Fruit fly (Drosophila melanogaster) whole organism, embryonic: Measurements from ENCODE around the gene Cpr78Cb.
A peak's percentile ranks its signal among the peaks of the same experiment; 100 is the strongest.

ENCODE experiments used
- ATbp ChIP-seq: fragments of 200-800 bp; sonication (Bioruptor generic); optimal IDR thresholded peaks from 2 replicates; lab custom pipeline; 2017; ENCODE audit warnings: missing biosample characterization, mild to moderate bottlenecking, missing genetic modification characterization, missing genetic modification reagents
- Atf-2 ChIP-seq: fragments of 200-800 bp; sonication (Bioruptor generic); optimal IDR thresholded peaks from 2 replicates; lab custom pipeline; 2016; ENCODE audit warnings: missing biosample characterization, missing genetic modification characterization
- Atf3 ChIP-seq: fragments of 200-800 bp; sonication (Bioruptor generic); optimal IDR thresholded peaks from 3 replicates; lab custom pipeline; 2016; ENCODE audit warnings: missing biosample characterization, missing genetic modification characterization
- B-H2 ChIP-seq: fragments of 200-800 bp; sonication (Bioruptor generic); optimal IDR thresholded peaks from 2 replicates; lab custom pipeline; 2018; ENCODE audit warnings: missing biosample characterization, mild to moderate bottlenecking, missing genetic modification characterization
- CG11695 ChIP-seq: fragments of 200-800 bp; sonication (Bioruptor generic); IDR thresholded peaks from 3 replicates; pipeline ENCODE4 v1.3.6; 2022; ENCODE audit warnings: missing biosample characterization, missing genetic modification characterization
- CG12071 ChIP-seq: fragments of 200-800 bp; sonication (Bioruptor generic); optimal IDR thresholded peaks from 3 replicates; lab custom pipeline; 2018; ENCODE audit warnings: missing biosample characterization, mild to moderate bottlenecking, missing genetic modification characterization
- CG12104 ChIP-seq: fragments of 200-800 bp; sonication (Bioruptor generic); optimal IDR thresholded peaks from 3 replicates; lab custom pipeline; 2016; ENCODE audit warnings: missing biosample characterization, missing genetic modification characterization
- CG13123 ChIP-seq: fragments of 200-800 bp; sonication (Bioruptor generic); optimal IDR thresholded peaks from 2 replicates; lab custom pipeline; 2016; ENCODE audit warnings: missing biosample characterization, missing genetic modification characterization
- CG15269 ChIP-seq: fragments of 200-800 bp; sonication (Bioruptor generic); optimal IDR thresholded peaks from 2 replicates; lab custom pipeline; 2018; ENCODE audit warnings: missing biosample characterization, mild to moderate bottlenecking, missing genetic modification characterization, moderate library complexity
- CG15479 ChIP-seq: fragments of 200-800 bp; sonication (Bioruptor generic); optimal IDR thresholded peaks from 3 replicates; lab custom pipeline; 2019; ENCODE audit warnings: missing biosample characterization, mild to moderate bottlenecking, missing genetic modification characterization, moderate library complexity
- CG15601 ChIP-seq: fragments of 200-800 bp; sonication (Bioruptor generic); optimal IDR thresholded peaks from 3 replicates; lab custom pipeline; 2019; ENCODE audit warnings: missing biosample characterization, mild to moderate bottlenecking, missing genetic modification characterization, moderate library complexity
- CG17359 ChIP-seq: fragments of 200-800 bp; sonication (Bioruptor generic); optimal IDR thresholded peaks from 3 replicates; lab custom pipeline; 2018; ENCODE audit warnings: missing biosample characterization, mild to moderate bottlenecking, missing genetic modification characterization, moderate library complexity
- CG18262 ChIP-seq: fragments of 200-800 bp; optimal IDR thresholded peaks from 3 replicates; lab custom pipeline; 2019; ENCODE audit warnings: missing biosample characterization, mild to moderate bottlenecking, missing genetic modification characterization, moderate library complexity
- CG2199 ChIP-seq: fragments of 200-800 bp; sonication (Bioruptor generic); IDR thresholded peaks from 3 replicates; pipeline ENCODE4 v1.3.6; 2022; ENCODE audit warnings: missing biosample characterization, missing genetic modification characterization
- CG2678 ChIP-seq: fragments of 200-800 bp; sonication (Bioruptor generic); optimal IDR thresholded peaks from 3 replicates; lab custom pipeline; 2019; ENCODE audit warnings: missing biosample characterization, mild to moderate bottlenecking, missing genetic modification characterization, moderate library complexity
- CG3847 ChIP-seq: fragments of 200-800 bp; sonication (Bioruptor generic); IDR thresholded peaks from 2 replicates; pipeline ENCODE4 v1.3.6; 2022; ENCODE audit warnings: missing biosample characterization, missing genetic modification characterization
- CG4730 ChIP-seq: fragments of 200-800 bp; sonication (Bioruptor generic); IDR thresholded peaks from 2 replicates; pipeline ENCODE4 v1.3.6; 2022; ENCODE audit warnings: missing biosample characterization, missing genetic modification characterization
- CG5180 ChIP-seq: fragments of 200-800 bp; sonication (Bioruptor generic); optimal IDR thresholded peaks from 3 replicates; lab custom pipeline; 2017; ENCODE audit warnings: missing biosample characterization, missing genetic modification characterization, mild to moderate bottlenecking, moderate library complexity, missing genetic modification reagents
- CG7372 ChIP-seq: fragments of 200-800 bp; sonication (Bioruptor generic); IDR thresholded peaks from 2 replicates; pipeline ENCODE4 v1.3.6; 2022; ENCODE audit warnings: missing biosample characterization, missing genetic modification characterization
- CG8388 ChIP-seq: fragments of 200-800 bp; sonication (Bioruptor generic); optimal IDR thresholded peaks from 2 replicates; lab custom pipeline; 2019; ENCODE audit warnings: missing biosample characterization, mild to moderate bottlenecking, missing genetic modification characterization, moderate library complexity
- Drgx ChIP-seq: fragments of 200-800 bp; sonication (Bioruptor generic); IDR thresholded peaks from 2 replicates; pipeline ENCODE4 v1.3.6; 2022; ENCODE audit warnings: missing biosample characterization, missing genetic modification characterization
- Ets97D ChIP-seq: fragments of 200-800 bp; sonication (Bioruptor generic); optimal IDR thresholded peaks from 3 replicates; lab custom pipeline; 2016; ENCODE audit warnings: missing biosample characterization, missing genetic modification characterization
- HLH4C ChIP-seq: fragments of 200-800 bp; sonication (Bioruptor generic); IDR thresholded peaks from 3 replicates; pipeline ENCODE4 v1.3.6; 2022; ENCODE audit warnings: missing biosample characterization, missing genetic modification characterization; ENCODE audit not compliant: partially characterized antibody
- Hr3 ChIP-seq: fragments of 200-800 bp; sonication (Bioruptor generic); optimal IDR thresholded peaks from 3 replicates; lab custom pipeline; 2016; ENCODE audit warnings: missing biosample characterization, missing genetic modification characterization
- Hsf ChIP-seq: fragments of 200-800 bp; sonication (Bioruptor generic); optimal IDR thresholded peaks from 3 replicates; lab custom pipeline; 2016; ENCODE audit warnings: missing biosample characterization, missing genetic modification characterization
- Med ChIP-seq: fragments of 200-800 bp; sonication (Bioruptor generic); peaks from one replicate; lab custom pipeline; 2016; ENCODE audit warnings: missing biosample characterization, missing genetic modification characterization, mild to moderate bottlenecking, inconsistent platforms, moderate library complexity
- Oaz ChIP-seq: fragments of 200-800 bp; sonication (Bioruptor generic); IDR thresholded peaks from 2 replicates; pipeline ENCODE4 v1.3.6; 2022; ENCODE audit warnings: missing biosample characterization, missing genetic modification characterization
- Poxn ChIP-seq: fragments of 200-800 bp; sonication (Bioruptor generic); IDR thresholded peaks from 2 replicates; pipeline ENCODE4 v1.3.6; 2022; ENCODE audit warnings: missing biosample characterization, missing genetic modification characterization
- Rfx ChIP-seq: fragments of 200-800 bp; sonication (Bioruptor generic); IDR thresholded peaks from 2 replicates; pipeline ENCODE4 v1.3.6; 2022; ENCODE audit warnings: missing biosample characterization, missing genetic modification characterization
- Vsx1 ChIP-seq: fragments of 200-800 bp; sonication (Bioruptor generic); optimal IDR thresholded peaks from 2 replicates; lab custom pipeline; 2017; ENCODE audit warnings: missing biosample characterization, mild to moderate bottlenecking, missing genetic modification characterization, missing genetic modification reagents
- aop ChIP-seq: fragments of 200-800 bp; sonication (Bioruptor generic); IDR thresholded peaks from 2 replicates; pipeline ENCODE4 v1.3.6; 2022; ENCODE audit warnings: missing biosample characterization, missing genetic modification characterization
- ash1 ChIP-seq: fragments of 200-800 bp; sonication (Bioruptor generic); optimal IDR thresholded peaks from 2 replicates; lab custom pipeline; 2018; ENCODE audit warnings: missing biosample characterization, mild to moderate bottlenecking, missing genetic modification characterization
- bab2 ChIP-seq: fragments of 200-800 bp; sonication (Bioruptor generic); optimal IDR thresholded peaks from 2 replicates; lab custom pipeline; 2016; ENCODE audit warnings: missing biosample characterization, missing genetic modification characterization
- bsh ChIP-seq, 2 experiments: fragments of 200-800 bp; sonication (Bioruptor generic); optimal IDR thresholded peaks; 2 replicates each; lab custom pipeline; 2017 to 2018; ENCODE audit warnings: mild to moderate bottlenecking in 2 of 2, missing biosample characterization in 2 of 2, missing genetic modification characterization in 2 of 2, moderate library complexity in 1 of 2
- cad ChIP-seq: fragments of >200 bp; optimal IDR thresholded peaks from 2 replicates; lab custom pipeline; 2017; ENCODE audit warnings: missing biosample characterization, missing genetic modification characterization
- cg ChIP-seq: fragments of 200-800 bp; sonication (Bioruptor generic); optimal IDR thresholded peaks from 3 replicates; lab custom pipeline; 2019; ENCODE audit warnings: missing biosample characterization, mild to moderate bottlenecking, missing genetic modification characterization, moderate library complexity
- ci ChIP-seq: fragments of 200-800 bp; sonication (Bioruptor generic); IDR thresholded peaks from 3 replicates; pipeline ENCODE4 v1.3.6; 2022; ENCODE audit warnings: missing biosample characterization, missing genetic modification characterization
- corto ChIP-seq: fragments of 200-800 bp; sonication (Bioruptor generic); optimal IDR thresholded peaks from 2 replicates; lab custom pipeline; 2016; ENCODE audit warnings: missing biosample characterization, mild to moderate bottlenecking, missing genetic modification characterization, moderate library complexity
- dm ChIP-seq: fragments of 200-800 bp; sonication (Bioruptor generic); optimal IDR thresholded peaks from 3 replicates; lab custom pipeline; 2016; ENCODE audit warnings: missing biosample characterization, missing genetic modification characterization
- fd64A ChIP-seq: fragments of 200-800 bp; sonication (Bioruptor generic); optimal IDR thresholded peaks from 3 replicates; lab custom pipeline; 2018; ENCODE audit warnings: missing biosample characterization, mild to moderate bottlenecking, missing genetic modification characterization
- gro ChIP-seq: fragments of 200-800 bp; sonication (Bioruptor generic); optimal IDR thresholded peaks from 2 replicates; lab custom pipeline; 2016; ENCODE audit warnings: missing biosample characterization, missing genetic modification characterization
- gt ChIP-seq: fragments of 200-800 bp; sonication (Bioruptor generic); IDR thresholded peaks from 2 replicates; pipeline ENCODE4 v1.3.6; 2022; ENCODE audit warnings: missing biosample characterization, missing genetic modification characterization
- kay ChIP-seq: fragments of 200-800 bp; sonication (Bioruptor generic); optimal IDR thresholded peaks from 2 replicates; lab custom pipeline; 2016; ENCODE audit warnings: missing biosample characterization, missing genetic modification characterization
- oc ChIP-seq: fragments of 200-800 bp; sonication (Bioruptor generic); optimal IDR thresholded peaks from 2 replicates; lab custom pipeline; 2018; ENCODE audit warnings: missing biosample characterization, mild to moderate bottlenecking, missing genetic modification characterization, moderate library complexity
- odd ChIP-seq: fragments of 200-800 bp; sonication (Bioruptor generic); optimal IDR thresholded peaks from 2 replicates; lab custom pipeline; 2017; ENCODE audit warnings: missing biosample characterization, mild to moderate bottlenecking, missing genetic modification characterization
- prd ChIP-seq, 3 experiments: fragments of >200 bp in 2 of 3; fragments of 200-800 bp in 1 of 3; sonication (Bioruptor generic) in 1 of 3; optimal IDR thresholded peaks in 2 of 3; IDR thresholded peaks in 1 of 3; 2 replicates in 2 of 3; 3 replicates in 1 of 3; pipeline versions ENCODE4 v1.3.6 to Lab custom; 2017 to 2022; ENCODE audit warnings: missing biosample characterization in 1 of 3, missing genetic modification characterization in 1 of 3
- pzg ChIP-seq: fragments of 200-800 bp; sonication (Bioruptor generic); optimal IDR thresholded peaks from 3 replicates; lab custom pipeline; 2018; ENCODE audit warnings: missing biosample characterization, mild to moderate bottlenecking, missing genetic modification characterization, moderate library complexity
- sisA ChIP-seq: fragments of 200-800 bp; sonication (Bioruptor generic); IDR thresholded peaks from 2 replicates; pipeline ENCODE4 v1.3.6; 2022; ENCODE audit warnings: missing biosample characterization, missing genetic modification characterization
- sob ChIP-seq: fragments of 200-800 bp; sonication (Bioruptor generic); IDR thresholded peaks from 2 replicates; pipeline ENCODE4 v1.3.6; 2022; ENCODE audit warnings: missing biosample characterization, missing genetic modification characterization
- sqz ChIP-seq: fragments of 200-800 bp; sonication (Bioruptor generic); optimal IDR thresholded peaks from 3 replicates; lab custom pipeline; 2018; ENCODE audit warnings: missing biosample characterization, mild to moderate bottlenecking, missing genetic modification characterization
- stc ChIP-seq: fragments of 200-800 bp; sonication (Bioruptor generic); IDR thresholded peaks from 2 replicates; pipeline ENCODE4 v1.3.6; 2022; ENCODE audit warnings: missing biosample characterization, missing genetic modification characterization

Gene Cpr78Cb

dm6 chr3L:21259257-21259656, 35.0 kb upstream of the Cpr78Cb start (continued):
- TF ChIP-seq odd (no peak), Oaz (GFP tag; lab: Robert Waterston, UW) (no peak), CG15601 (tag; lab: Kevin White, UChicago) (peak; percentile 23), CG5180 (GFP tag; lab: Kevin White, UChicago) (peak; percentile 24), Vsx1 (GFP tag; lab: Kevin White, UChicago) (no peak), HLH4C (no peak), Rfx (GFP tag; lab: Robert Waterston, UW) (no peak), CG17359 (tag; lab: Kevin White, UChicago) (peak; percentile 43), prd (optimal IDR thresholded peaks at IDR 0.05; lab: Kevin White, UChicago) (no peak), prd (GFP tag; IDR thresholded peaks at IDR 0.05; lab: Robert Waterston, UW) (no peak; the same call in 2 of the 3 replicates), CG13123 (GFP tag; lab: Kevin White, UChicago) (no peak), Poxn (GFP tag; lab: Robert Waterston, UW) (no peak), CG11695 (no peak), CG7372 (GFP tag; lab: Robert Waterston, UW) (no peak), bab2 (GFP tag; lab: Kevin White, UChicago) (no peak), aop (GFP tag; lab: Robert Waterston, UW) (no peak), pzg (GFP tag; lab: Kevin White, UChicago) (no peak), gt (GFP tag; lab: Robert Waterston, UW) (no peak), CG15479 (no peak), CG3847 (GFP tag; lab: Robert Waterston, UW) (no peak), ci (peak; percentile 34; the same call in 2 of the 3 replicates), Med (GFP tag; lab: Kevin White, UChicago) (peak; percentile 62), bsh (GFP tag; optimal IDR thresholded peaks at IDR 0.05; lab: Kevin White, UChicago) (peak in 1 of 2 experiments; percentile 29), CG15269 (tag; lab: Kevin White, UChicago) (no peak), CG18262 (tag; lab: Kevin White, UChicago) (peak; percentile 18), kay (GFP tag; lab: Kevin White, UChicago) (no peak), oc (tag; lab: Kevin White, UChicago) (peak; percentile 37), ash1 (GFP tag; lab: Kevin White, UChicago) (no peak), sob (GFP tag; lab: Robert Waterston, UW) (no peak), B-H2 (GFP tag; lab: Kevin White, UChicago) (no peak), CG12071 (peak; percentile 3), Hr3 (GFP tag; lab: Kevin White, UChicago) (no peak), Atf-2 (GFP tag; lab: Kevin White, UChicago) (no peak), cad (no peak), stc (GFP tag; lab: Robert Waterston, UW) (no peak), gro (GFP tag; lab: Kevin White, UChicago) (no peak), CG4730 (GFP tag; lab: Robert Waterston, UW) (0 out of 2 replicates have a peak, but pooled peaks have one; percentile 8), corto (GFP tag; lab: Kevin White, UChicago) (no peak), cg (GFP tag; lab: Kevin White, UChicago) (peak; percentile 26), fd64A (GFP tag; lab: Kevin White, UChicago) (peak; percentile 37), Atf3 (GFP tag; lab: Kevin White, UChicago) (no peak), Drgx (GFP tag; lab: Robert Waterston, UW) (peak; percentile 41), sisA (peak; percentile 44), CG2678 (peak; percentile 18), CG2199 (GFP tag; lab: Robert Waterston, UW) (no peak), ATbp (GFP tag; lab: Kevin White, UChicago) (peak; percentile 68), dm (GFP tag; lab: Kevin White, UChicago) (no peak), Ets97D (GFP tag; lab: Kevin White, UChicago) (no peak), CG8388 (GFP tag; lab: Kevin White, UChicago) (no peak), CG12104 (GFP tag; lab: Kevin White, UChicago) (no peak), sqz (GFP tag; lab: Kevin White, UChicago) (no peak), Hsf (GFP tag; lab: Kevin White, UChicago) (no peak)
